Fruit fly (Drosophila melanogaster): Measurements from ENCODE around the gene CG43844.

CG43844 gene

DNA sequence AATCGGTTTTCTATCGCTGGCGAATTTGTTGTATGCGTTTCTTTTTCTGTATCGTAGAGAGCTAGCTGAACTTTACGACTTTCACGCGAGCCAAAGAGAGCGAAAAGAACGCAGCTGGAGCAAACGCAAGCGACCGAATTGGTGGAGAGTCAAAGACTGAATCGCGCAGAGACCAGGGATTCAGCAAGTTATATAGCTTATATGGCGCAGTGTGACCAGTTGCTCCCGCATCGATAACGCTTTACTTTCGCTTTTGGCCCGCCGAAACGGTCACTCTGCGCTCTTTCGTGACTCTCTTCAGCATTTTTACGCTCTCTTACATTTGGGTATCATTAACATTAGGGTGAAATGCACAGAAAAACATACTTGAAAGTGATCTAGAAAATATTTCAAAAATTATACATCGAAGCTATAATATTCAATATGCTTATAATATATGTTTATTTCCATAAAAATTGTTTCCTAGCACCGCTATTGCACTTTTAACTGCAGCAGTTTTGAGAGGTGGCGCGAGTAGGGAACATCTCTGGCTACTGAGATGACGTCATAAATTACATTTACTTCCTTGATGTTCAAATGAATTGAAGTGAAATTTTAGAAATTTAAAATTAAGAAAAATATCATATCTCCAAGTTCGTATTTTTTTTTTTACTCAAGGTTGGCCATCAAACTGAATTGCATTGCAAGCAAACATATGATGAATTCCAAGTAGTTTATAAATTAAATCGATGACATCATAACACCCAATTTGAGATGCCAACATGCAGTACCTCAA lies 33.1 kb upstream of the CG43844 start, which contains the start of gene glec (continued):
- TF ChIP-seq ewg (GFP tag; optimal IDR thresholded peaks at IDR 0.05) (peak; percentile 5), CG10462 (GFP tag; optimal IDR thresholded peaks at IDR 0.05) (no peak), toy (GFP tag; IDR thresholded peaks at IDR 0.05) (no peak), Six4 (GFP tag; optimal IDR thresholded peaks at IDR 0.05) (no peak), CG8290 (GFP tag; optimal IDR thresholded peaks at IDR 0.05) (no peak), CG8290 (tag; optimal IDR thresholded peaks at IDR 0.05) (peak in 1 of 2 experiments; percentile 89), dmrt11E (tag; optimal IDR thresholded peaks at IDR 0.05) (peak; percentile 56), CG1024 (GFP tag; IDR thresholded peaks at IDR 0.05) (peak; percentile 45; the same call in 1 of the 2 replicates), CG14014 (GFP tag; IDR thresholded peaks at IDR 0.05) (peak; percentile 44; the same call in 1 of the 2 replicates), Ets65A (GFP tag) (peak; percentile 76), Asciz (GFP tag; optimal IDR thresholded peaks at IDR 0.05) (no peak), Nf-YA (GFP tag; IDR thresholded peaks at IDR 0.05) (no peak), bcd (GFP tag; optimal IDR thresholded peaks at IDR 0.05) (no peak), CG17912 (GFP tag; optimal IDR thresholded peaks at IDR 0.05) (peak; percentile 45), corto (GFP tag; optimal IDR thresholded peaks at IDR 0.05) (peak; percentile 62), CG8359 (GFP tag; optimal IDR thresholded peaks at IDR 0.05; ENCODE audit: borderline replicate concordance) (no peak), CG6683 (GFP tag; optimal IDR thresholded peaks at IDR 0.05) (no peak), lab (GFP tag; optimal IDR thresholded peaks at IDR 0.05) (peak; percentile 63), CG12071 (GFP tag; optimal IDR thresholded peaks at IDR 0.05) (peak; percentile 53), dati (GFP tag; IDR thresholded peaks at IDR 0.05) (no peak), zf30C (GFP tag; optimal IDR thresholded peaks at IDR 0.05) (peak; percentile 55), CG34422 (GFP tag; IDR thresholded peaks at IDR 0.05) (peak; percentile 65; the same call in 1 of the 3 replicates), Mes4 (GFP tag; optimal IDR thresholded peaks at IDR 0.05) (no peak), hb (GFP tag; IDR thresholded peaks at IDR 0.05; ENCODE audit: partially characterized antibody) (no peak), pita (GFP tag; optimal IDR thresholded peaks at IDR 0.05) (no peak), pho (GFP tag; optimal IDR thresholded peaks at IDR 0.05) (no peak), Tbp (GFP tag; optimal IDR thresholded peaks at IDR 0.05) (peak; percentile 88), lbe (GFP tag; optimal IDR thresholded peaks at IDR 0.05) (peak; percentile 19), dan (GFP tag; IDR thresholded peaks at IDR 0.05) (no peak), CG12299 (tag; optimal IDR thresholded peaks at IDR 0.05) (peak; percentile 1), D19A (tag; optimal IDR thresholded peaks at IDR 0.05) (peak; percentile 23), CG33213 (GFP tag; optimal IDR thresholded peaks at IDR 0.05) (peak; percentile 63), CG7987 (GFP tag; optimal IDR thresholded peaks at IDR 0.05) (peak; percentile 61), sc (optimal IDR thresholded peaks at IDR 0.05) (no peak), sc (GFP tag; optimal IDR thresholded peaks at IDR 0.05) (no peak), CG11695 (GFP tag; IDR thresholded peaks at IDR 0.05) (peak; percentile 50; the same call in 2 of the 3 replicates), shn (GFP tag; optimal IDR thresholded peaks at IDR 0.05) (no peak), CG4424 (GFP tag; optimal IDR thresholded peaks at IDR 0.05) (no peak), Med (GFP tag) (peak; percentile 93), CG14050 (GFP tag; IDR thresholded peaks at IDR 0.05) (no peak; the same call in 2 of the 3 replicates), unpg (GFP tag; optimal IDR thresholded peaks at IDR 0.05) (no peak), jigr1 (GFP tag; IDR thresholded peaks at IDR 0.05) (no peak), CG10979 (tag; optimal IDR thresholded peaks at IDR 0.05) (no peak), Ravus (GFP tag; IDR thresholded peaks at IDR 0.05) (no peak), CG9437 (GFP tag; optimal IDR thresholded peaks at IDR 0.05) (peak; percentile 25), CG12391 (tag; optimal IDR thresholded peaks at IDR 0.05) (peak; percentile 60), Hr51 (GFP tag; optimal IDR thresholded peaks at IDR 0.05) (peak in 1 of 2 experiments; percentile 58), tx (GFP tag; optimal IDR thresholded peaks at IDR 0.05) (no peak), Deaf1 (tag; optimal IDR thresholded peaks at IDR 0.05) (peak; percentile 34), CG2116 (GFP tag; optimal IDR thresholded peaks at IDR 0.05) (no peak)

Measured in whole organism, embryonic.